Fruit fly (Drosophila melanogaster): ENCODE data around the gene Icmt.
A peak's percentile ranks its signal among the peaks of the same experiment; 100 is the strongest.

Icmt gene

dm6 chr3L:13015195-13015822 is 2.8 kb upstream of the Icmt start, which contains the start of gene MICAL-like:
MICAL-like (minus strand) TSS chr3L:13015332.
- no peak for TF ChIP-seq Clk (GFP tag; optimal IDR thresholded peaks at IDR 0.05)
- TF ChIP-seq Hr96 (GFP tag; optimal IDR thresholded peaks at IDR 0.05): peak; percentile 58
- peak; percentile 94 for TF ChIP-seq kay (GFP tag; ENCODE audit: borderline replicate concordance)
- TF ChIP-seq Crg-1 (GFP tag; optimal IDR thresholded peaks at IDR 0.05): peak; percentile 24
- peak; percentile 53 for TF ChIP-seq toe (GFP tag; optimal IDR thresholded peaks at IDR 0.05)

dm6 chr3L:13015823-13016465 is 2.1 kb upstream of the Icmt start, which contains the start of gene CG11267:
CG11267 (plus strand) TSS chr3L:13016050.
- TF ChIP-seq kay (GFP tag; ENCODE audit: borderline replicate concordance) (no peak), tj (GFP tag; optimal IDR thresholded peaks at IDR 0.05) (peak; percentile 21), CG12768 (GFP tag; optimal IDR thresholded peaks at IDR 0.05) (peak; percentile 83), CG1620 (GFP tag; optimal IDR thresholded peaks at IDR 0.05) (peak; percentile 69), CG33017 (tag; optimal IDR thresholded peaks at IDR 0.05) (peak; percentile 61), Clk (GFP tag; optimal IDR thresholded peaks at IDR 0.05) (peak; percentile 51), bab1 (GFP tag; optimal IDR thresholded peaks at IDR 0.05) (peak; percentile 72), cnc (optimal IDR thresholded peaks at IDR 0.05) (no peak), CG14711 (tag; optimal IDR thresholded peaks at IDR 0.05) (peak; percentile 79), ovo (GFP tag; optimal IDR thresholded peaks at IDR 0.05) (peak; percentile 2), pad (GFP tag; optimal IDR thresholded peaks at IDR 0.05) (peak; percentile 68), CG7101 (tag; optimal IDR thresholded peaks at IDR 0.05) (peak; percentile 72), CG7045 (GFP tag; optimal IDR thresholded peaks at IDR 0.05) (peak; percentile 87), Hr96 (GFP tag; optimal IDR thresholded peaks at IDR 0.05) (peak; percentile 51), Mnt (GFP tag; optimal IDR thresholded peaks at IDR 0.05) (peak; percentile 95), cic (GFP tag; optimal IDR thresholded peaks at IDR 0.05) (peak; percentile 55), CG5204 (GFP tag; optimal IDR thresholded peaks at IDR 0.05) (no peak), CG11617 (GFP tag; optimal IDR thresholded peaks at IDR 0.05) (peak; percentile 58), Crg-1 (GFP tag; optimal IDR thresholded peaks at IDR 0.05) (no peak), toe (GFP tag; optimal IDR thresholded peaks at IDR 0.05) (peak; percentile 88)

- TF ChIP-seq CG7101 (tag; optimal IDR thresholded peaks at IDR 0.05) (no peak), Clk (GFP tag; optimal IDR thresholded peaks at IDR 0.05) (no peak), toe (GFP tag; optimal IDR thresholded peaks at IDR 0.05) (no peak), cic (GFP tag; optimal IDR thresholded peaks at IDR 0.05) (peak; percentile 29), kay (GFP tag; ENCODE audit: borderline replicate concordance) (peak; percentile 77), CG33017 (tag; optimal IDR thresholded peaks at IDR 0.05) (no peak)
Observed at dm6 chr3L:13019249-13019956, 1.3 kb downstream of the Icmt start.

- TF ChIP-seq pad (GFP tag; optimal IDR thresholded peaks at IDR 0.05): no peak
- no peak for TF ChIP-seq bab1 (GFP tag; optimal IDR thresholded peaks at IDR 0.05)
- no peak for TF ChIP-seq ovo (GFP tag; optimal IDR thresholded peaks at IDR 0.05)
- TF ChIP-seq CG1620 (GFP tag; optimal IDR thresholded peaks at IDR 0.05): no peak
- peak; percentile 27 for TF ChIP-seq CG14711 (tag; optimal IDR thresholded peaks at IDR 0.05)
- peak; percentile 34 for TF ChIP-seq CG7045 (GFP tag; optimal IDR thresholded peaks at IDR 0.05)
- TF ChIP-seq CG7101 (tag; optimal IDR thresholded peaks at IDR 0.05): peak; percentile 57
- TF ChIP-seq CG5204 (GFP tag; optimal IDR thresholded peaks at IDR 0.05): no peak
- no peak for TF ChIP-seq toe (GFP tag; optimal IDR thresholded peaks at IDR 0.05)
- peak; percentile 18 for TF ChIP-seq CG12768 (GFP tag; optimal IDR thresholded peaks at IDR 0.05)
- TF ChIP-seq Hr96 (GFP tag; optimal IDR thresholded peaks at IDR 0.05): no peak
- no peak for TF ChIP-seq tj (GFP tag; optimal IDR thresholded peaks at IDR 0.05)
- TF ChIP-seq Mnt (GFP tag; optimal IDR thresholded peaks at IDR 0.05): no peak
- TF ChIP-seq kay (GFP tag; ENCODE audit: borderline replicate concordance): no peak
- TF ChIP-seq cic (GFP tag; optimal IDR thresholded peaks at IDR 0.05): no peak
- TF ChIP-seq cnc (optimal IDR thresholded peaks at IDR 0.05): no peak
- TF ChIP-seq Crg-1 (GFP tag; optimal IDR thresholded peaks at IDR 0.05): peak; percentile 1
- TF ChIP-seq CG33017 (tag; optimal IDR thresholded peaks at IDR 0.05): peak; percentile 3
- TF ChIP-seq CG11617 (GFP tag; optimal IDR thresholded peaks at IDR 0.05): no peak
- no peak for TF ChIP-seq Clk (GFP tag; optimal IDR thresholded peaks at IDR 0.05)
Observed at dm6 chr3L:13021727-13022126, 3.7 kb downstream of the Icmt start.

dm6 chr3L:13022160-13022853 is 4.2 kb downstream of the Icmt start, which contains the start of gene Adk2:
Adk2 (minus strand) TSS chr3L:13022688.
- TF ChIP-seq CG14711 (tag; optimal IDR thresholded peaks at IDR 0.05): peak; percentile 62
- no peak for TF ChIP-seq Clk (GFP tag; optimal IDR thresholded peaks at IDR 0.05)
- peak; percentile 5 for TF ChIP-seq bab1 (GFP tag; optimal IDR thresholded peaks at IDR 0.05)
- peak; percentile 95 for TF ChIP-seq cic (GFP tag; optimal IDR thresholded peaks at IDR 0.05)
- peak; percentile 94 for TF ChIP-seq Mnt (GFP tag; optimal IDR thresholded peaks at IDR 0.05)
- no peak for TF ChIP-seq ovo (GFP tag; optimal IDR thresholded peaks at IDR 0.05)

Measured in whole organism, adult.